Worm (Caenorhabditis elegans) whole organism, midembryonic: ENCODE results near the gene T05A8.3.

Source experiments
- T22C8.4 ChIP-seq: fragments of 200-800 bp; sonication (Bioruptor generic); IDR thresholded peaks from 2 replicates; pipeline ENCODE4 v1.3.6; 2022; ENCODE audit warnings: missing genetic modification characterization, missing compliant biosample characterization
- cog-1 ChIP-seq: sonication (generic microtip); optimal IDR thresholded peaks from 2 replicates; lab custom pipeline; 2016; ENCODE audit warnings: missing genetic modification characterization, missing compliant biosample characterization
- flt-1 ChIP-seq: fragments of 200-800 bp; sonication (Bioruptor generic); IDR thresholded peaks from 2 replicates; pipeline ENCODE4 v1.3.6; 2022; ENCODE audit warnings: missing genetic modification characterization, missing compliant biosample characterization
- klf-2 ChIP-seq: fragments of 200-800 bp; sonication (Bioruptor generic); conservative IDR thresholded peaks from 2 replicates; pipeline ENCODE4 v1.3.6; 2022; ENCODE audit warnings: missing genetic modification reagents, missing genetic modification characterization, missing compliant biosample characterization
- med-1 ChIP-seq: sonication (generic microtip); optimal IDR thresholded peaks from 2 replicates; lab custom pipeline; 2017; ENCODE audit warnings: missing genetic modification characterization, mild to moderate bottlenecking, missing compliant biosample characterization, antibody characterized with exemption, missing genetic modification reagents; ENCODE audit not compliant: insufficient read depth
- ref-1 ChIP-seq: fragments of 200-800 bp; sonication (Bioruptor generic); conservative IDR thresholded peaks from 2 replicates; pipeline ENCODE4 v1.3.6; 2022; ENCODE audit warnings: missing genetic modification reagents, missing genetic modification characterization, missing compliant biosample characterization
- ztf-23 ChIP-seq: fragments of 200-800 bp; sonication (Bioruptor generic); IDR thresholded peaks from 2 replicates; pipeline ENCODE4 v1.3.6; 2022; ENCODE audit warnings: missing genetic modification reagents, missing genetic modification characterization, missing compliant biosample characterization
- ztf-29 ChIP-seq: fragments of 200-800 bp; sonication (Bioruptor generic); IDR thresholded peaks from 2 replicates; pipeline ENCODE4 v1.3.6; 2022; ENCODE audit warnings: missing genetic modification reagents, missing genetic modification characterization, missing compliant biosample characterization

DNA sequence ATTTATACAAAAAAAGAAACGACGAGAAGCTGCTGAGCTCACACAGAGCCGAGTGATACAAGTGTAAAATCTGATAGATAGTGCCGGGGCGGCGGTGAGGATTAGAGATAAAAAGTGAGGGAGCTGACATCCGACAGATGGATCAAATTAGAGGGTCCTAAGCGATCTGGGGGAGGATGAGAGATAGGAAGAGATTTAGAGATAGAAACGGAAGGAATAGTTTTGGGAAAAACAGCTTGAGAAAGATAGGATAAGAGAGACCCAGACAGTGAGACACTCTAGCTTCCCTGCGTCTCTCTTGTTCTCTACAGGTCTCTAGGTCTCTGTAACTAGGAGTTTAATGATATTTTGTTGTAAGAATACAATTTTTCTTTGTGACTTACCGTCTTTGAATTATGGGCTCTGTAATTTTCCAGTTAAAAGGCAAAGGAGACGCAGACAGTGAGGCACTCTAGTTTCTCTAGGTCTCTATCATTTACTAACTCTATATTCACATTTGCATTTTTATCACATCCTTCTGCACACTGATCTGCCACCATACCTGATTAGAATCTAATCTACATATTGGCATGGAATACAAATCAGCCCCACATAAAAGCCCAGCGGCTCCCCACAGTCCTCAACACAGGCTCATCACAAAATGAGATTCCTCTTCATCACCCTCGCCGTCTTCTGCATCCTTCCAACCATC is 30.1 kb downstream of the T05A8.3 start, which contains the start of the genes sup-9 and nspf-1:
- TF ChIP-seq ztf-29 (GFP tag; lab: Robert Waterston, UW) = no peak
- TF ChIP-seq flt-1 (GFP tag; lab: Robert Waterston, UW) = no peak
- TF ChIP-seq cog-1 (tag; lab: Kevin White, UChicago) = no peak
- no peak for TF ChIP-seq klf-2
- no peak for TF ChIP-seq ref-1 (GFP tag; lab: Robert Waterston, UW)
- TF ChIP-seq T22C8.4 (GFP tag; lab: Robert Waterston, UW) = no peak
- TF ChIP-seq ztf-23 (GFP tag; lab: Robert Waterston, UW) = no peak
- TF ChIP-seq med-1 (GFP tag; lab: Kevin White, UChicago) = no peak
